Worm (Caenorhabditis elegans) whole organism, late embryonic: ENCODE measurements around the gene bus-1.

Source experiments
- C38D4.7 ChIP-seq: fragments of 200-800 bp; sonication (Bioruptor generic); optimal IDR thresholded peaks from 2 replicates; lab custom pipeline; 2018; ENCODE audit warnings: mild to moderate bottlenecking, missing genetic modification characterization, moderate library complexity, missing compliant biosample characterization
- T23F11.4 ChIP-seq: fragments of 200-800 bp; sonication (Bioruptor generic); optimal IDR thresholded peaks from 2 replicates; lab custom pipeline; 2018; ENCODE audit warnings: mild to moderate bottlenecking, missing genetic modification characterization, missing compliant biosample characterization
- ahr-1 ChIP-seq: sonication (generic microtip); optimal IDR thresholded peaks from 2 replicates; lab custom pipeline; 2016; ENCODE audit warnings: missing genetic modification characterization, missing compliant biosample characterization
- ceh-14 ChIP-seq: sonication (generic microtip); optimal IDR thresholded peaks from 2 replicates; lab custom pipeline; 2016; ENCODE audit warnings: missing genotype, missing genetic modification characterization, missing compliant biosample characterization
- ceh-24 ChIP-seq: sonication (generic microtip); optimal IDR thresholded peaks from 2 replicates; lab custom pipeline; 2016; ENCODE audit warnings: mild to moderate bottlenecking, missing genetic modification characterization, missing compliant biosample characterization
- ceh-30 ChIP-seq: fragments of 150-350 bp; optimal IDR thresholded peaks from 2 replicates; lab custom pipeline; 2014; ENCODE audit warnings: missing biosample characterization, missing genetic modification characterization
- ceh-34 ChIP-seq: sonication (generic microtip); optimal IDR thresholded peaks from 2 replicates; lab custom pipeline; 2016; ENCODE audit warnings: mild to moderate bottlenecking, missing genetic modification characterization, missing compliant biosample characterization
- ceh-45 ChIP-seq: fragments of 200-800 bp; sonication (Bioruptor generic); IDR thresholded peaks from 2 replicates; pipeline ENCODE4 v1.3.6; 2022; ENCODE audit warnings: missing genetic modification reagents, missing genetic modification characterization, missing compliant biosample characterization
- ceh-6 ChIP-seq: fragments of 200-800 bp; sonication (Bioruptor generic); optimal IDR thresholded peaks from 2 replicates; lab custom pipeline; 2018; ENCODE audit warnings: mild to moderate bottlenecking, missing genetic modification characterization, missing compliant biosample characterization
- dve-1 ChIP-seq: sonication (generic microtip); optimal IDR thresholded peaks from 2 replicates; lab custom pipeline; 2017; ENCODE audit warnings: antibody characterized with exemption, mild to moderate bottlenecking, missing genetic modification characterization, missing compliant biosample characterization
- fax-1 ChIP-seq: sonication (generic microtip); optimal IDR thresholded peaks from 2 replicates; lab custom pipeline; 2016; ENCODE audit warnings: missing genotype, missing genetic modification characterization, missing compliant biosample characterization
- fkh-10 ChIP-seq: fragments of 150-350 bp; optimal IDR thresholded peaks from 2 replicates; lab custom pipeline; 2014; ENCODE audit warnings: missing biosample characterization, missing genetic modification reagents, missing genetic modification characterization
- hlh-30 ChIP-seq: sonication (generic microtip); optimal IDR thresholded peaks from 2 replicates; lab custom pipeline; 2017; ENCODE audit warnings: antibody characterized with exemption, missing genetic modification characterization, missing compliant biosample characterization; ENCODE audit not compliant: insufficient read depth
- hlh-8 ChIP-seq: sonication (generic microtip); optimal IDR thresholded peaks from 2 replicates; lab custom pipeline; 2016; ENCODE audit warnings: missing genotype, missing genetic modification characterization, missing compliant biosample characterization
- lim-6 ChIP-seq: sonication (generic microtip); optimal IDR thresholded peaks from 2 replicates; lab custom pipeline; 2016; ENCODE audit warnings: missing genetic modification characterization, missing compliant biosample characterization
- lin-11 ChIP-seq: fragments of 200-800 bp; sonication (Bioruptor generic); optimal IDR thresholded peaks from 2 replicates; lab custom pipeline; 2018; ENCODE audit warnings: mild to moderate bottlenecking, missing genetic modification characterization, missing compliant biosample characterization
- madf-2 ChIP-seq: sonication (generic microtip); optimal IDR thresholded peaks from 2 replicates; lab custom pipeline; 2017; ENCODE audit warnings: missing genetic modification characterization, missing compliant biosample characterization
- nfya-1 ChIP-seq: sonication (generic microtip); optimal IDR thresholded peaks from 2 replicates; lab custom pipeline; 2017; ENCODE audit warnings: missing genetic modification characterization, mild to moderate bottlenecking, missing compliant biosample characterization, antibody characterized with exemption, moderate library complexity
- npax-4 ChIP-seq: sonication (generic microtip); optimal IDR thresholded peaks from 2 replicates; lab custom pipeline; 2016; ENCODE audit warnings: missing genetic modification characterization, missing compliant biosample characterization
- pag-3 ChIP-seq: sonication (generic microtip); optimal IDR thresholded peaks from 2 replicates; lab custom pipeline; 2016; ENCODE audit warnings: missing compliant biosample characterization, missing genetic modification characterization, borderline replicate concordance
- pqm-1 ChIP-seq: sonication (generic microtip); optimal IDR thresholded peaks from 2 replicates; lab custom pipeline; 2016; ENCODE audit warnings: missing genetic modification characterization, missing compliant biosample characterization
- pros-1 ChIP-seq: fragments of 150-350 bp; optimal IDR thresholded peaks from 2 replicates; lab custom pipeline; 2014; ENCODE audit warnings: missing biosample characterization, missing genetic modification reagents, missing genetic modification characterization
- rnt-1 ChIP-seq: sonication (generic microtip); optimal IDR thresholded peaks from 2 replicates; lab custom pipeline; 2016; ENCODE audit warnings: missing genetic modification characterization, missing compliant biosample characterization
- sdc-2 ChIP-seq: sonication (generic microtip); optimal IDR thresholded peaks from 2 replicates; lab custom pipeline; 2016; ENCODE audit warnings: missing genotype, missing genetic modification characterization, missing compliant biosample characterization
- sox-2 ChIP-seq: fragments of 200-800 bp; sonication (Bioruptor generic); IDR thresholded peaks from 2 replicates; pipeline ENCODE4 v1.3.6; 2022; ENCODE audit warnings: missing genetic modification reagents, missing genetic modification characterization, missing compliant biosample characterization
- sox-4 ChIP-seq: sonication (generic microtip); optimal IDR thresholded peaks from 2 replicates; lab custom pipeline; 2017; ENCODE audit warnings: mild to moderate bottlenecking, missing genetic modification characterization, inconsistent platforms, missing compliant biosample characterization
- ttx-3 ChIP-seq: sonication (generic microtip); optimal IDR thresholded peaks from 2 replicates; lab custom pipeline; 2016; ENCODE audit warnings: missing genetic modification reagents, missing genetic modification characterization, missing compliant biosample characterization
- unc-86 ChIP-seq: sonication (generic microtip); optimal IDR thresholded peaks from 2 replicates; lab custom pipeline; 2016; ENCODE audit warnings: missing genetic modification characterization, missing compliant biosample characterization

bus-1 gene

ce11 chrV:8984783-8985182, 39.8 kb downstream of the bus-1 start:
- TF ChIP-seq pqm-1 (tag; lab: Kevin White, UChicago) (no peak), nfya-1 (tag; lab: Kevin White, UChicago) (no peak), rnt-1 (tag; lab: Kevin White, UChicago) (no peak), pros-1 (tag; lab: Kevin White, UChicago) (no peak), unc-86 (no peak), ceh-6 (no peak), ceh-24 (tag; lab: Kevin White, UChicago) (no peak), madf-2 (no peak), dve-1 (tag; lab: Kevin White, UChicago) (no peak), ttx-3 (no peak), sdc-2 (tag; lab: Kevin White, UChicago) (no peak), fkh-10 (GFP tag; lab: Kevin White, UChicago) (no peak)

- TF ChIP-seq hlh-30 (tag; lab: Kevin White, UChicago) = no peak
These were observed 41.0 kb downstream of the bus-1 start, which contains the start of gene str-86 for ce11 chrV:8983604-8984003. str-86 (minus strand) TSS chrV:8983704.

ce11 chrV:8980845-8981244, 43.8 kb downstream of the bus-1 start, which contains the start of gene str-84:
str-84 (minus strand) TSS chrV:8980945.
- TF ChIP-seq nfya-1 (tag; lab: Kevin White, UChicago) (no peak), fax-1 (tag; lab: Kevin White, UChicago) (no peak)

ce11 chrV:8977895-8978294, 46.7 kb downstream of the bus-1 start:
- no peak for TF ChIP-seq sox-4 (tag; lab: Kevin White, UChicago)
- TF ChIP-seq lim-6 (tag; lab: Kevin White, UChicago) = no peak
- no peak for TF ChIP-seq pag-3
- TF ChIP-seq hlh-8 = no peak
- no peak for TF ChIP-seq ceh-45 (GFP tag; lab: Robert Waterston, UW)
- TF ChIP-seq T23F11.4 (GFP tag; lab: Kevin White, UChicago) = no peak
- TF ChIP-seq lin-11 (tag; lab: Kevin White, UChicago) = no peak
- TF ChIP-seq npax-4 = no peak
- TF ChIP-seq sox-2 (GFP tag; lab: Robert Waterston, UW) = no peak
- TF ChIP-seq ceh-34 (tag; lab: Kevin White, UChicago) = no peak
- no peak for TF ChIP-seq ahr-1 (tag; lab: Kevin White, UChicago)
- TF ChIP-seq ceh-30 (tag; lab: Kevin White, UChicago) = no peak
- no peak for TF ChIP-seq ttx-3

DNA sequence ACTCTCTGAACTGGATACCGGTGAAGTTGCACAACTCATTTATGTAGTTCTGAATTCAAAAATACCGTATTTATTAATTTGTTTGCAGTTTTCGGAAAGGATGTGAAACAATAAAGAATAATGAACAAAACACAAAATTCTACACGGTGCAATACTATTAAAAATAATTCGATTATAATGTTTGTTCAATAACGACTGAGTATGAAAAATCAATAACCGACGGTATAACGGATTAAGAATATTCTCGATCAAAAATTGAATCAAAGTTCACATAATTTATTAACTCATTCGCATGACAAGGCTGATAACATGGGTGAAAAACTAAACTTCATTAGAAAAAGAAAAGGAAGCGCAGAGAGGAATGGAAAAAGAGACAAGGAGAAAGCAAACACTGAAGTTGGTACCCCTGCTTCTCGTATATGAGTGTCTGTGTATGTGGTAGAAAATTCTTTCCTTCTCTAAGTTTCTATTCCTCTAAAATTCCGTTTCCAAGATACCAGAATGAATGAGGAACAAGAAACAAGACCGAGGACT, 49.7 kb downstream of the bus-1 start, which contains the start of gene nhr-143:
TSS of gene nhr-143 (minus strand) at position 51 of the 534 bp plus-strand sequence.
- TF ChIP-seq ceh-14 (tag; lab: Kevin White, UChicago) (no peak), C38D4.7 (GFP tag; lab: Kevin White, UChicago) (no peak), sdc-2 (tag; lab: Kevin White, UChicago) (no peak)
